Fruit fly (Drosophila melanogaster): ENCODE results near the gene ttm2.

The ttm2 gene

DNA sequence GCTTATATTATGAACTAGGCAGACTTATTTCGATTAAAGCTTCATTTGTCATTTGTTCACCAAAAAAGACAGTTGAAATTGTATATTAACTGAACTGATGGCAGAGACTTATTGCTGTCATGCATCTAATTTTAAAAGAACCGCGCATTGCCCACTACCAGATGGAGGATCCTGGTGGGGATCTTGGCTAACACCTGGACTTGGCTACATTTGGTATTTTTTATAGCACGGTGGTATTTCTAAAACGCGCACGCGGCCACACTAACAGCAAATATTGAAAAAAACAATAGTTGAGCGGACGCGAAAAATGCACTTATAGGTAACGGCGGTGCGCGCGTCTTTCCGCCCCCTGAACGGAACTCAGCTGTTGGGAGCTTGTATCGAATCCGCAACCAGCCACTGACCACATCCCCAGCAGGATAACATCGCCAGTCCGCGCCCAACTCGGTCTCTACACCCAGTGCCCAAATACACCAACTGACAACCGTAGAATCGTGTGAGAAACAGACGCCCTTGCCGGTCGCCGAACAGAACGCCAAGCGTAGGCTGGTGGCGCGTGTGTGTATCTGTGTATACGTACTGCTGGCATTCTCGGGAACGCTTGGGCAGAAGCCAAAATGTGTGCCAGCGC, 17.3 kb downstream of the ttm2 start:
- TF ChIP-seq Hr38 (GFP tag; optimal IDR thresholded peaks at IDR 0.05) (no peak), CG11294 (GFP tag; IDR thresholded peaks at IDR 0.05) (no peak), Blimp-1 (GFP tag; optimal IDR thresholded peaks at IDR 0.05) (no peak), topi (GFP tag; optimal IDR thresholded peaks at IDR 0.05) (no peak), CG34406 (GFP tag; optimal IDR thresholded peaks at IDR 0.05) (no peak), esn (GFP tag; optimal IDR thresholded peaks at IDR 0.05) (peak; percentile 15), svp (GFP tag) (peak; percentile 31), Hr4 (GFP tag; optimal IDR thresholded peaks at IDR 0.05) (no peak), lz (GFP tag; optimal IDR thresholded peaks at IDR 0.05) (no peak), CG31627 (GFP tag; optimal IDR thresholded peaks at IDR 0.05) (no peak), CG32006 (GFP tag; optimal IDR thresholded peaks at IDR 0.05) (no peak), acj6 (GFP tag; optimal IDR thresholded peaks at IDR 0.05) (no peak), Gug (GFP tag; IDR thresholded peaks at IDR 0.05) (no peak), dsx (GFP tag; optimal IDR thresholded peaks at IDR 0.05; ENCODE audit: poor library complexity, severe bottlenecking) (peak; percentile 24), fkh (GFP tag; optimal IDR thresholded peaks at IDR 0.05) (peak; percentile 100), vri (GFP tag; optimal IDR thresholded peaks at IDR 0.05) (peak; percentile 52), Smox (GFP tag; optimal IDR thresholded peaks at IDR 0.05) (no peak), CG6808 (GFP tag; optimal IDR thresholded peaks at IDR 0.05) (no peak), CG8632 (GFP tag; optimal IDR thresholded peaks at IDR 0.05) (no peak), fd85E (GFP tag; optimal IDR thresholded peaks at IDR 0.05) (no peak), Sox102F (GFP tag; optimal IDR thresholded peaks at IDR 0.05) (no peak), CG3032 (tag; optimal IDR thresholded peaks at IDR 0.05) (peak; percentile 11), CG6854 (GFP tag; optimal IDR thresholded peaks at IDR 0.05) (peak; percentile 38), net (GFP tag; optimal IDR thresholded peaks at IDR 0.05) (no peak), CG1621 (tag; optimal IDR thresholded peaks at IDR 0.05) (peak; percentile 55), CG6163 (GFP tag; IDR thresholded peaks at IDR 0.05) (0 out of 3 replicates have a peak, but pooled peaks have one; percentile 35), cyc (GFP tag; optimal IDR thresholded peaks at IDR 0.05) (no peak), CG8319 (GFP tag; optimal IDR thresholded peaks at IDR 0.05) (no peak), CG15336 (GFP tag; IDR thresholded peaks at IDR 0.05) (peak; percentile 11; the same call in 1 of the 2 replicates), eg (GFP tag; IDR thresholded peaks at IDR 0.05) (no peak), salr (GFP tag; optimal IDR thresholded peaks at IDR 0.05) (no peak), dac (GFP tag; optimal IDR thresholded peaks at IDR 0.05) (no peak), CG4318 (GFP tag; optimal IDR thresholded peaks at IDR 0.05) (no peak), CG11762 (GFP tag; optimal IDR thresholded peaks at IDR 0.05; ENCODE audit: insufficient read depth) (no peak), ss (GFP tag; optimal IDR thresholded peaks at IDR 0.05) (peak in 1 of 2 experiments; percentile 26), OdsH (GFP tag; optimal IDR thresholded peaks at IDR 0.05) (no peak)

DNA sequence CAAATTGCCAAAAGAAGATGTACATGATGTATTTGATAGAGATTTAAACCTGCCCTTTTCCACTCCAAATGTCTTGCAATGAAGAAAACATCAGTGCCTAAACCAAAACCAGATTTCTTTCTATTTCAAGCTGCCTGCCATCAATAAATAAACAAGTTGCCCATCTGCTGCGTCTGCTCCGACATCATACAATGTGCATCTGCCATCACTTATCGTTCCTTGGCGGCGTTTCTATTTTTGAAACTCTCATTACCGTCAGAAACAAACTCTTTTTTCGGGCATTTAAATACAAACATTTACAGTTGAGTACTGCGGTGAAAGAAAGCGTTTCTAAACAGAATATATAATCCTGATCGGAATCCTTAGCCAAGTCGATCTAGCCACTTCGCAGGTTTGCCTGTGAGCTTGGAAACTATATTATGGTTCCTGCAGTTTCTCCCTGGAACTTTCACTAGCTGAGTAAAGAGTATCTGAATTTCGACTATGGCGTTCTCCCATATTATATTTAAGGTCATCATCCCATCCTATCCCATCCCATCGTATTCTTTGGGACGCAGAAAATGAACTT, 20.0 kb downstream of the ttm2 start:
- no peak for TF ChIP-seq CG3032 (tag; optimal IDR thresholded peaks at IDR 0.05)
- peak; percentile 14 for TF ChIP-seq CG32006 (GFP tag; optimal IDR thresholded peaks at IDR 0.05)
- TF ChIP-seq CG6163 (GFP tag; IDR thresholded peaks at IDR 0.05), result no peak
- TF ChIP-seq CG15336 (GFP tag; IDR thresholded peaks at IDR 0.05), result 0 out of 2 replicates have a peak, but pooled peaks have one; percentile 8
- TF ChIP-seq CG31627 (GFP tag; optimal IDR thresholded peaks at IDR 0.05), result no peak
- TF ChIP-seq Smox (GFP tag; optimal IDR thresholded peaks at IDR 0.05), result no peak
- peak; percentile 17 for TF ChIP-seq CG6808 (GFP tag; optimal IDR thresholded peaks at IDR 0.05)
- no peak for TF ChIP-seq Hr38 (GFP tag; optimal IDR thresholded peaks at IDR 0.05)
- TF ChIP-seq spab (GFP tag; optimal IDR thresholded peaks at IDR 0.05), result no peak
- TF ChIP-seq Eip78C (GFP tag), result peak; percentile 61
- TF ChIP-seq CG10631 (GFP tag; optimal IDR thresholded peaks at IDR 0.05), result peak; percentile 4
- no peak for TF ChIP-seq CG6792 (GFP tag; optimal IDR thresholded peaks at IDR 0.05)
- TF ChIP-seq CG3919 (GFP tag; optimal IDR thresholded peaks at IDR 0.05), result peak; percentile 24
- TF ChIP-seq CG34406 (GFP tag; optimal IDR thresholded peaks at IDR 0.05), result no peak

All from whole organism, prepupa.